Fruit fly (Drosophila melanogaster): ENCODE data around the gene alt.

The alt gene

DNA sequence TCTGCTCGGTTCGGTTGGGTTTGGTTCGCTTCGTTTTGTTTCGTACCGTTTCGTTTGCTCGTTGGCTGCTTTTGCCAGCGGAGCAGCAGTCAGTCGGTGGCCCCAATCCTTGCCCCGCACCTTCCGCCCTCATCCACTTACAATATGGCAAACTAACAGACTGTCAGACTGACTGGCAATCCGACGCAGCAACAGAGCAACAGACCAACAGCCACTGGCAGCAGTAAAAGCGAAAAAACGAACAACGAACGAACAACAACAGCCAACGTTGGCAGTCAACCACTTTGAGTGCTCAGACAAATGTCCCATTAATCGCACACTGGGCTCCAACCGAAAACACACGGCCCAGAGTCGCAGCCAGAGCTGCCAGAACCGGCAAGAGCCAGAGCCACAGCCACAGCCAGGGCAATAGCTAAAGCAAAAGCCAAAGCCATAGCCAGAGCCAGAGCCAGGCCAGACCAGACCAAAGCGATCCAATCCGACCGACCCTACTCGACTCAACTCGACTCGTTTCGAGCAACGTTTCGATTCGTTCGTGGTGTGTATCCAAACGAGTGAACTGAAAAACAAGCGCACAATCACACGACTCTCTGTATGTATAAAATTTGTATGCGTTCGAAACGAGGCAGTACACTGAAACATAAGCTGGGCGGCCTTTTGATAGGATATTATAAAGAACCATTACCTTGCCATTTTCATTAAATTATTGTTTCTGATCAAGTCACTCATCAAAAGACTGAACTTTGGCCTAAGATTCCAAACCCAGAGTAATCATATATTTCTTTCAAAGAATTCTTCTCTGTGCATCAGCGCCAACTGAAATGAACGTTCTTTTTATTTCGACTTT is 21.6 kb upstream of the alt start (continued):
- peak; percentile 96 for TF ChIP-seq CG9437 (GFP tag; optimal IDR thresholded peaks at IDR 0.05)
- peak; percentile 98 for TF ChIP-seq CG12155 (GFP tag; optimal IDR thresholded peaks at IDR 0.05)
- TF ChIP-seq Hr51 (GFP tag; optimal IDR thresholded peaks at IDR 0.05): peak; percentile 99
- peak; percentile 99 for TF ChIP-seq CG10462 (GFP tag; optimal IDR thresholded peaks at IDR 0.05)
- peak; percentile 95 for TF ChIP-seq grn (GFP tag; optimal IDR thresholded peaks at IDR 0.05)
- TF ChIP-seq CoRest (tag; optimal IDR thresholded peaks at IDR 0.05): peak; percentile 99
- peak; percentile 99 for TF ChIP-seq NK7.1 (GFP tag; optimal IDR thresholded peaks at IDR 0.05)
- TF ChIP-seq fd96Cb (tag; optimal IDR thresholded peaks at IDR 0.05): peak; percentile 99
- TF ChIP-seq CG11085 (GFP tag; IDR thresholded peaks at IDR 0.05): peak; percentile 97
- peak; percentile 90 for TF ChIP-seq Neu2 (GFP tag; optimal IDR thresholded peaks at IDR 0.05; ENCODE audit: borderline replicate concordance)
- TF ChIP-seq odd (GFP tag; optimal IDR thresholded peaks at IDR 0.05): peak; percentile 98
- peak; percentile 98 for TF ChIP-seq emc (GFP tag; optimal IDR thresholded peaks at IDR 0.05)
- TF ChIP-seq D (optimal IDR thresholded peaks at IDR 0.05): no peak
- TF ChIP-seq D (GFP tag; optimal IDR thresholded peaks at IDR 0.05): peak; percentile 99
- peak; percentile 97 for TF ChIP-seq CG13424 (tag; optimal IDR thresholded peaks at IDR 0.05)
- TF ChIP-seq rib (GFP tag; IDR thresholded peaks at IDR 0.05): peak; percentile 97
- peak; percentile 99 for TF ChIP-seq nau (GFP tag; optimal IDR thresholded peaks at IDR 0.05)
- no peak for TF ChIP-seq nerfin-2 (GFP tag; IDR thresholded peaks at IDR 0.05; ENCODE audit: partially characterized antibody)
- TF ChIP-seq chif (GFP tag; optimal IDR thresholded peaks at IDR 0.05): peak; percentile 99
- peak; percentile 99 for TF ChIP-seq gsb-n (tag; optimal IDR thresholded peaks at IDR 0.05)
- TF ChIP-seq CG4360 (GFP tag; IDR thresholded peaks at IDR 0.05): peak; percentile 90
- TF ChIP-seq gro (GFP tag; optimal IDR thresholded peaks at IDR 0.05): peak; percentile 99
- TF ChIP-seq tio (GFP tag; optimal IDR thresholded peaks at IDR 0.05): peak; percentile 100
- peak; percentile 99 for TF ChIP-seq Xbp1 (GFP tag; optimal IDR thresholded peaks at IDR 0.05)
- peak; percentile 96 for TF ChIP-seq sqz (GFP tag; optimal IDR thresholded peaks at IDR 0.05)
- peak; percentile 99 for TF ChIP-seq tgo (GFP tag; IDR thresholded peaks at IDR 0.05)
- peak; percentile 80 for TF ChIP-seq CG30020 (tag; optimal IDR thresholded peaks at IDR 0.05)
- peak; percentile 99 for TF ChIP-seq chm (GFP tag; IDR thresholded peaks at IDR 0.05)
- peak; percentile 98 for TF ChIP-seq Ssrp (tag; optimal IDR thresholded peaks at IDR 0.05)
- TF ChIP-seq crol (GFP tag; IDR thresholded peaks at IDR 0.05): peak; percentile 92
- peak; percentile 99 for TF ChIP-seq BtbVII (GFP tag; optimal IDR thresholded peaks at IDR 0.05)
- TF ChIP-seq corto (GFP tag; optimal IDR thresholded peaks at IDR 0.05): peak; percentile 100
- no peak for TF ChIP-seq CG1832 (GFP tag; optimal IDR thresholded peaks at IDR 0.05)
- TF ChIP-seq br (optimal IDR thresholded peaks at IDR 0.05): no peak
- TF ChIP-seq CG15073 (GFP tag; optimal IDR thresholded peaks at IDR 0.05): peak; percentile 91
- 0 out of 3 replicates have a peak, but pooled peaks have one; percentile 31 for TF ChIP-seq Opbp (GFP tag; IDR thresholded peaks at IDR 0.05; ENCODE audit: partially characterized antibody)
- peak; percentile 97 for TF ChIP-seq GATAe (GFP tag; conservative IDR thresholded peaks at IDR 0.05)
- peak; percentile 97 for TF ChIP-seq Oaz (GFP tag; IDR thresholded peaks at IDR 0.05)
- TF ChIP-seq trh (GFP tag; optimal IDR thresholded peaks at IDR 0.05): peak; percentile 99
- peak; percentile 98 for TF ChIP-seq CG11504 (tag; optimal IDR thresholded peaks at IDR 0.05)
- peak; percentile 99 for TF ChIP-seq unpg (GFP tag; optimal IDR thresholded peaks at IDR 0.05)
- TF ChIP-seq pb (GFP tag; optimal IDR thresholded peaks at IDR 0.05): peak; percentile 99
- peak; percentile 99 for TF ChIP-seq CG18764 (GFP tag; optimal IDR thresholded peaks at IDR 0.05)
- no peak for TF ChIP-seq CG8478 (optimal IDR thresholded peaks at IDR 0.05)
- TF ChIP-seq CG12236 (GFP tag; optimal IDR thresholded peaks at IDR 0.05): peak; percentile 99
- TF ChIP-seq ap (GFP tag; IDR thresholded peaks at IDR 0.05): peak; percentile 99
- TF ChIP-seq CG11695 (GFP tag; IDR thresholded peaks at IDR 0.05): peak; percentile 99
- TF ChIP-seq CG9797 (GFP tag; optimal IDR thresholded peaks at IDR 0.05): peak; percentile 59
- TF ChIP-seq yki (optimal IDR thresholded peaks at IDR 0.05): no peak
- peak; percentile 99 for TF ChIP-seq ase (GFP tag; IDR thresholded peaks at IDR 0.05)
